Worm (Caenorhabditis elegans): ENCODE results near the gene C08F11.1.
"Not testable (repeated sequence)": the region's sequence is repeated elsewhere in the genome, so short reads cannot be mapped to it uniquely, and the experiment has no call there.

C08F11.1 gene

ce11 chrIV:13649126-13649525 lies 25.5 kb downstream of the C08F11.1 start, which contains the start of gene C08F11.10:
C08F11.10 (minus strand) TSS chrIV:13649226.
- TF ChIP-seq mls-2 (tag; optimal IDR thresholded peaks at IDR 0.05) (no peak), pha-4 (tag; optimal IDR thresholded peaks at IDR 0.05) (no peak), ceh-43 (GFP tag; optimal IDR thresholded peaks at IDR 0.05) (no peak), nhr-28 (tag; optimal IDR thresholded peaks at IDR 0.05) (no peak), snpc-4 (tag; optimal IDR thresholded peaks at IDR 0.05) (no peak), elt-1 (tag; optimal IDR thresholded peaks at IDR 0.05; ENCODE audit: borderline replicate concordance, insufficient read depth) (no peak), hlh-1 (tag; optimal IDR thresholded peaks at IDR 0.05) (no peak), lsy-2 (tag; optimal IDR thresholded peaks at IDR 0.05) (no peak), zip-8 (tag; optimal IDR thresholded peaks at IDR 0.05) (no peak), cnd-1 (tag; optimal IDR thresholded peaks at IDR 0.05) (no peak), lin-13 (tag; optimal IDR thresholded peaks at IDR 0.05) (no peak), unc-62 (GFP tag; optimal IDR thresholded peaks at IDR 0.05) (no peak), ham-2 (GFP tag; optimal IDR thresholded peaks at IDR 0.05) (no peak), unc-120 (tag; optimal IDR thresholded peaks at IDR 0.05; ENCODE audit: poor library complexity, severe bottlenecking) (no peak)

ce11 chrIV:13650238-13650637 lies 26.6 kb downstream of the C08F11.1 start, which contains the start of gene C08F11.17:
C08F11.17 (minus strand) TSS chrIV:13650338.
- no peak for TF ChIP-seq pha-4 (tag; optimal IDR thresholded peaks at IDR 0.05)
- no peak for TF ChIP-seq sptf-1 (tag; optimal IDR thresholded peaks at IDR 0.05)
- TF ChIP-seq snpc-4 (tag; optimal IDR thresholded peaks at IDR 0.05) = no peak
- TF ChIP-seq elt-3 (tag; optimal IDR thresholded peaks at IDR 0.05) = no peak
- TF ChIP-seq blmp-1 (tag; optimal IDR thresholded peaks at IDR 0.05) = no peak
- no peak for TF ChIP-seq tbx-8 (GFP tag; optimal IDR thresholded peaks at IDR 0.05)
- TF ChIP-seq drap-1 (GFP tag; optimal IDR thresholded peaks at IDR 0.05) = no peak
- no peak for TF ChIP-seq elt-1 (tag; optimal IDR thresholded peaks at IDR 0.05; ENCODE audit: borderline replicate concordance, insufficient read depth)
- no peak for TF ChIP-seq nhr-28 (tag; optimal IDR thresholded peaks at IDR 0.05)
- no peak for TF ChIP-seq lin-13 (tag; optimal IDR thresholded peaks at IDR 0.05)
- TF ChIP-seq nhr-12 (tag; optimal IDR thresholded peaks at IDR 0.05) = no peak

ce11 chrIV:13651411-13651810 lies 27.8 kb downstream of the C08F11.1 start, which contains the start of gene C08F11.12:
C08F11.12 (minus strand) TSS chrIV:13651511.
- not testable (repeated sequence) for TF ChIP-seq bed-3 (GFP tag; optimal IDR thresholded peaks at IDR 0.05); hlh-1 (tag; optimal IDR thresholded peaks at IDR 0.05); lsy-2 (tag; optimal IDR thresholded peaks at IDR 0.05)

ce11 chrIV:13652023-13652422 lies 28.4 kb downstream of the C08F11.1 start, which contains the start of gene Y45F10C.6:
Y45F10C.6 (plus strand) TSS chrIV:13652323.
- TF ChIP-seq snpc-4 (tag; optimal IDR thresholded peaks at IDR 0.05); flh-1 (GFP tag; optimal IDR thresholded peaks at IDR 0.05); unc-39 (tag; optimal IDR thresholded peaks at IDR 0.05): not testable (repeated sequence)

- not testable (repeated sequence) for TF ChIP-seq elt-1 (tag; optimal IDR thresholded peaks at IDR 0.05; ENCODE audit: borderline replicate concordance, insufficient read depth); zip-8 (tag; optimal IDR thresholded peaks at IDR 0.05); nhr-12 (tag; optimal IDR thresholded peaks at IDR 0.05)
These were observed 35.8 kb downstream of the C08F11.1 start, which contains the start of gene Y45F10C.1 for ce11 chrIV:13659449-13659848. Y45F10C.1 (minus strand) TSS chrIV:13659549.

ce11 chrIV:13662570-13662969 lies 38.9 kb downstream of the C08F11.1 start, which contains the start of gene Y45F10C.2:
Y45F10C.2 (minus strand) TSS chrIV:13662670.
- TF ChIP-seq sem-2 (GFP tag; optimal IDR thresholded peaks at IDR 0.05); unc-62 (GFP tag; optimal IDR thresholded peaks at IDR 0.05); snpc-4 (tag; optimal IDR thresholded peaks at IDR 0.05): not testable (repeated sequence)

- TF ChIP-seq mep-1 (tag; optimal IDR thresholded peaks at IDR 0.05) = no peak
- no peak for TF ChIP-seq zip-8 (tag; optimal IDR thresholded peaks at IDR 0.05)
- no peak for TF ChIP-seq nhr-237 (tag; optimal IDR thresholded peaks at IDR 0.05)
- no peak for TF ChIP-seq sem-2 (GFP tag; optimal IDR thresholded peaks at IDR 0.05)
- no peak for TF ChIP-seq lin-32 (GFP tag; optimal IDR thresholded peaks at IDR 0.05)
These were observed 40.5 kb downstream of the C08F11.1 start, which contains the start of gene Y45F10C.4 for ce11 chrIV:13664090-13664489. Y45F10C.4 (minus strand) TSS chrIV:13664190.

Data from whole organism, mixed stage, embryonic.